Worm (Caenorhabditis elegans) whole organism, L4 larva: ENCODE data around the gene rsp-1.

Source experiments
- D1046.2 ChIP-seq: fragments of 200-800 bp; sonication (Bioruptor generic); IDR thresholded peaks from 2 replicates; pipeline ENCODE4 v1.3.6; 2022; ENCODE audit warnings: missing genetic modification characterization, missing compliant biosample characterization
- ceh-82 ChIP-seq: sonication (generic microtip); optimal IDR thresholded peaks from 2 replicates; lab custom pipeline; 2017; ENCODE audit warnings: missing biosample characterization, missing genetic modification characterization
- mep-1 ChIP-seq: fragments of 150-350 bp; sonication (generic microtip); optimal IDR thresholded peaks from 3 replicates; lab custom pipeline; 2014; ENCODE audit warnings: missing biosample characterization, missing genetic modification characterization
- ztf-11 ChIP-seq: fragments of 150-350 bp; optimal IDR thresholded peaks from 2 replicates; lab custom pipeline; 2014; ENCODE audit warnings: missing biosample characterization, missing genetic modification characterization
- ztf-7 ChIP-seq: fragments of 150-350 bp; optimal IDR thresholded peaks from 2 replicates; lab custom pipeline; 2014; ENCODE audit warnings: missing biosample characterization, missing genetic modification characterization

DNA sequence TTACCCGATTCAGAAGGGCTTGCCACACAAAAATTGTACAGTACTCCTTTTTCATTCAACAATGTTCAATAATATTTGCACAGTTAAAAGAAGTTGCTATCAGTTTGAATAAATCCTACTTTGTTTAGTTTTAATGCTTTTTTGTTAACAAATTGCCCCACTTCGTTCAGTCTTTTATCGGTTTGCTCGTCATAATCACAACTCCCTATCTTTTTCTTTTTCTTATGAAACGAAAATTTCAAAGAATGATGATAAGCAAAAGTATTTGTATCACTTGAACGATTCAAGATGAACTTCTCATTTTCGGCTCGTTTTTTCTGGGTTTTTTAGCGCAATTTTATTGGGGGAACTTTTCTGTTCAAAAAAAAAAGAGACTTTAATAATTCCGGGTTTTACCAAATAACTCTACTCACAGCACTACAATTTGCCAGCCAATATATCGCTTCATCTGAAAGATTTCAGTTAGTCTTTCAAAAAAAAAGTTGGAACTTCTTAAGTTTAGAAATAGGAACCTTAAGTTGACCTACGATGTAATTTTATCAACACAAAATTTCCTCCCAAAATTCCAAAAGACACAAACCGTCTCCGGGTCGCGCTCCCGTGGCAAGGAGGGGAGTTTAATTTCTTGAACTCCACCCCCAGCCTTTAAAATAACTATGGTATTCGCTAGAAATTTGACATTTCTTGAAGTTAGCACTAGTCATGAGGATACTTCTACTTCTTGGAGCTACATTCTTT lies 28.4 kb upstream of the rsp-1 start, which contains the start of gene C05D12.3:
- TF ChIP-seq ceh-82, result no peak
- no peak for TF ChIP-seq D1046.2 (GFP tag; lab: Robert Waterston, UW)
- no peak for TF ChIP-seq ztf-7 (tag; lab: Kevin White, UChicago)
- no peak for TF ChIP-seq ztf-11 (tag; lab: Kevin White, UChicago)
- TF ChIP-seq mep-1 (tag; lab: Kevin White, UChicago), result no peak
